Fruit fly (Drosophila melanogaster) whole organism, pupa: ENCODE measurements around the gene Vps26.

Source experiments
- CG12605 ChIP-seq: fragments of 200-800 bp; sonication (Bioruptor generic); IDR thresholded peaks from 2 replicates; pipeline ENCODE4 v1.3.6; 2022; ENCODE audit warnings: missing biosample characterization, missing genetic modification characterization
- CG17806 ChIP-seq: fragments of 200-800 bp; sonication (Bioruptor generic); optimal IDR thresholded peaks from 2 replicates; lab custom pipeline; 2018; ENCODE audit warnings: missing biosample characterization, mild to moderate bottlenecking, missing genetic modification characterization, moderate library complexity

- TF ChIP-seq CG12605 (no peak), CG17806 (tag; lab: Kevin White, UChicago) (peak; percentile 83)
Observed at dm6 chrX:1840520-1840919, 33.1 kb upstream of the Vps26 start.
